Fruit fly (Drosophila melanogaster): ENCODE data around the gene Ttc1.

Ttc1 gene

DNA sequence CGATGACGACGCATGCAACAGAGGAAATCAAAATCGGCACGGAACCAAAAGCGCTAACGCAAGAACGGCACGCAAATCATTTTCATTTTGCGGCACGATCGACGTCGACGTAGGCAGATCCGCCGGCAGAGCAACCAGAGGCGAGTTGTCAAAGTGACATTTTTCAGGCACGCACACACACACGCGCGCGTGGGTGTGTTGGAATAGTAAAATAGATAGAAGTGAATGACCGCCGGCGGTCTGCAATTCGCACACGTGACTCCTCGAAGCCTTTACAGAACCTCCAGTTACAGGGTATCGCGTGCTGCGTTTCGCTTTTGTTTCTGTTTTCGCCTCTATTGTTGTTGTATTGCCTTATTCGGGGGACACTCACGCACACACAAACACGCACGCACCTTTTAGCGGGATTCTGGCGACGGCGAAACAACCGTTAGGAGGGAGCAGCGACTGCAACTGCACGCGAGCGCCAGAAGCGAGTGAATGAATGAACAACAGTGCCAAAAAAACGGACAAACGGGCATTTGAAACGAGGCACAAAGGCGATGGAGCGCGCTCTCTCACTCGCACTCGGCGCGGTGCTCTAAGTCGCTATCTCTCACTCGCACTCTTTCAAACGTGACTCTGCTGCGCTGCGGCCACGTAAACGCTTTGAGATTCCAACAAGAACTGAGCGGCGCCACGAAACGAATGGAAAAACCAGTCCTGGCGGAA lies 39.6 kb downstream of the Ttc1 start, which contains the start of gene ss (continued):
- peak; percentile 97 for TF ChIP-seq Hr39 (optimal IDR thresholded peaks at IDR 0.05)
- no peak for TF ChIP-seq Gug (GFP tag; IDR thresholded peaks at IDR 0.05)
- no peak for TF ChIP-seq sna (GFP tag; IDR thresholded peaks at IDR 0.05; ENCODE audit: partially characterized antibody)

DNA sequence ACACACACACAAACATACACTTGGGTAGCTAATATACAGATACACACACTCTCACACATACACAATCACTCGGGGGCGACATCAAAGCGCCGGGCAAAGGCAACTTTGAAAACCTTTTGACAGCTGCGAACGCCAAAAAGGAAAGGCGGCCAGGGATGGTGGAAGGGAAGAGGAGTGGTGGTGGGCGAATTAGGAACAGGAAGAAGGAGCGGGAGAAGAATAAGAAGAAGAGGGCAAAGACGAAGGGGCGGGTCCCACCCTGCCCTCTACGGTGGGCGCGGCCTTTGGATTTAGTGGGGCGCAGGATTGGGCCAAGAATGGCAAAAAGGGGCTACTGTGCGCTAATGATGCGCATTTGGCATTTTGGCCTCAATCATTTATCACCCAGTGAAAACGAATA lies 46.2 kb downstream of the Ttc1 start:
- TF ChIP-seq cg (GFP tag; optimal IDR thresholded peaks at IDR 0.05), result peak; percentile 22
- TF ChIP-seq Nf-YB (GFP tag; optimal IDR thresholded peaks at IDR 0.05), result peak; percentile 57
- TF ChIP-seq kni (GFP tag; optimal IDR thresholded peaks at IDR 0.05), result no peak
- TF ChIP-seq crol (GFP tag; IDR thresholded peaks at IDR 0.05), result peak; percentile 66; the same call in 1 of the 2 replicates
- TF ChIP-seq Nf-YC (tag; optimal IDR thresholded peaks at IDR 0.05), result peak; percentile 76
- no peak for TF ChIP-seq Sry-β (GFP tag; optimal IDR thresholded peaks at IDR 0.05)
- TF ChIP-seq Hmx (GFP tag; optimal IDR thresholded peaks at IDR 0.05), result no peak
- peak; percentile 40 for TF ChIP-seq Ets65A (GFP tag)
- TF ChIP-seq seq (GFP tag; IDR thresholded peaks at IDR 0.05), result peak; percentile 31; the same call in 1 of the 2 replicates
- TF ChIP-seq sob (GFP tag; IDR thresholded peaks at IDR 0.05), result no peak
- no peak for TF ChIP-seq Lim3 (GFP tag; IDR thresholded peaks at IDR 0.05)

DNA sequence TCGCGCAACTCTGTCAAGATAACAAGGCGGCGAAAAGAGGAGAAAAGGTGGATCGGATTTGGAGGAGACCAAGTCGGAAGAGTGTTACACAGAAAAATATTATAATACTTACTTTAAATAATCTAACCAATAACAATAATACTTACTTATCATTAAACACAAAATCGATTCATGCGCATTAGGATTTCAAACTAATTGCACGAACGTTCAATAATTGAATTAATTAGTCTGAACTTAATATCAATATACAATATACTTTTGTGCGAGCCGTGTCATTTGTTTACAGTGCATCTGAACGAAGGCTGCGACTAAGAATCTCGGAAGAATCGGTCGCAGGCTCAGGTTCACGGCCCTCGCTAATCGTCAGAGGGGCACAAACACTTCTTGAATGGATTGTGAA lies 47.4 kb downstream of the Ttc1 start:
- TF ChIP-seq peb (GFP tag; IDR thresholded peaks at IDR 0.05), result no peak
- TF ChIP-seq fru (optimal IDR thresholded peaks at IDR 0.05), result no peak
- TF ChIP-seq CG5245 (GFP tag; optimal IDR thresholded peaks at IDR 0.05), result no peak
- no peak for TF ChIP-seq TFAM (GFP tag; optimal IDR thresholded peaks at IDR 0.05)
- no peak for TF ChIP-seq schlank (tag; optimal IDR thresholded peaks at IDR 0.05)
- no peak for TF ChIP-seq sqz (GFP tag; optimal IDR thresholded peaks at IDR 0.05)
- TF ChIP-seq Meics (GFP tag; optimal IDR thresholded peaks at IDR 0.05), result no peak
- no peak for TF ChIP-seq Chrac-16 (GFP tag; optimal IDR thresholded peaks at IDR 0.05)
- no peak for TF ChIP-seq Dll (GFP tag; IDR thresholded peaks at IDR 0.05; ENCODE audit: partially characterized antibody)
- TF ChIP-seq CG17612 (GFP tag; IDR thresholded peaks at IDR 0.05), result no peak
- TF ChIP-seq CG32767 (GFP tag; IDR thresholded peaks at IDR 0.05), result no peak
- TF ChIP-seq CG13775 (GFP tag; optimal IDR thresholded peaks at IDR 0.05), result no peak

DNA sequence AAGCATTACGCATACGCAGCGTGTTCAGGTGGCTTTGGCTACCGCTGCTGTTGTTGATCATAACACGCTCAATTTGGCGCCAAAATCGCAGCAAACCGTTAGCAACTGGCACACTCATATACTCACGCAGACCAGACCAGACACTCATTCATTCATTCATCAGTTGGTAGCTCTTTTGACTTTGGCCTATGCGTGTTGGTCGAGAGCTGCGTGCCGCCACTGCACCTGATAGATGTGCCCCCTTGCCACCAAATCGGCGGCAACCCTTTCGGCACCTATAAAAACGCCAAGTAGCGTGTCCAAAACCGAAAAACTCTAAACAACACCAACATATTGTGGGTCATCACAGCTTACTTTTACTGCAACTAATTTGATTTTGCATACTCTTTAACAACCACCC lies 48.3 kb downstream of the Ttc1 start:
- TF ChIP-seq crol (GFP tag; IDR thresholded peaks at IDR 0.05) (no peak), psq (GFP tag; optimal IDR thresholded peaks at IDR 0.05) (no peak), CG14441 (GFP tag; IDR thresholded peaks at IDR 0.05) (peak; percentile 20; the same call in 1 of the 2 replicates)

All from whole organism, embryonic.